Worm (Caenorhabditis elegans): ENCODE data around the gene R105.5.

- TF ChIP-seq tbx-2 (tag; optimal IDR thresholded peaks at IDR 0.05) (no peak), mep-1 (tag; optimal IDR thresholded peaks at IDR 0.05) (no peak), nhr-19 (GFP tag; conservative IDR thresholded peaks at IDR 0.05) (no peak), elt-3 (tag; optimal IDR thresholded peaks at IDR 0.05) (no peak), ztf-11 (tag; optimal IDR thresholded peaks at IDR 0.05) (no peak), hlh-4 (tag; optimal IDR thresholded peaks at IDR 0.05) (no peak), unc-62 (GFP tag; optimal IDR thresholded peaks at IDR 0.05) (no peak), jun-1 (tag; optimal IDR thresholded peaks at IDR 0.05) (no peak), pax-3 (tag; optimal IDR thresholded peaks at IDR 0.05) (no peak), blmp-1 (tag; optimal IDR thresholded peaks at IDR 0.05) (no peak), sox-4 (tag; optimal IDR thresholded peaks at IDR 0.05) (no peak), fos-1 (tag; optimal IDR thresholded peaks at IDR 0.05) (no peak)
These were observed 33.5 kb upstream of the R105.5 start, which contains the start of gene F19C7.4 for ce11 chrIV:4602565-4602964.

All from whole organism, L1 larva.